Fruit fly (Drosophila melanogaster): Measurements from ENCODE around the gene Rab3-GEF.

Gene Rab3-GEF

dm6 chrX:15063404-15064062, 25.9 kb upstream of the Rab3-GEF start, which contains the start of the genes hiw and ND-B18:
TSS of gene hiw (minus strand) at chrX:15063429.
TSS of gene ND-B18 (plus strand) at chrX:15063733.
- TF ChIP-seq CG14711 (tag; optimal IDR thresholded peaks at IDR 0.05) = peak; percentile 37
- TF ChIP-seq cnc (optimal IDR thresholded peaks at IDR 0.05) = no peak
- peak; percentile 67 for TF ChIP-seq tj (GFP tag; optimal IDR thresholded peaks at IDR 0.05)
- peak; percentile 80 for TF ChIP-seq bab1 (GFP tag; optimal IDR thresholded peaks at IDR 0.05)
- TF ChIP-seq Hr96 (GFP tag; optimal IDR thresholded peaks at IDR 0.05) = no peak
- TF ChIP-seq Mnt (GFP tag; optimal IDR thresholded peaks at IDR 0.05) = peak; percentile 53
- peak; percentile 74 for TF ChIP-seq CG1620 (GFP tag; optimal IDR thresholded peaks at IDR 0.05)
- TF ChIP-seq pad (GFP tag; optimal IDR thresholded peaks at IDR 0.05) = peak; percentile 60
- peak; percentile 74 for TF ChIP-seq Crg-1 (GFP tag; optimal IDR thresholded peaks at IDR 0.05)
- TF ChIP-seq Clk (GFP tag; optimal IDR thresholded peaks at IDR 0.05) = no peak
- peak; percentile 17 for TF ChIP-seq CG5204 (GFP tag; optimal IDR thresholded peaks at IDR 0.05)
- no peak for TF ChIP-seq CG12768 (GFP tag; optimal IDR thresholded peaks at IDR 0.05)
- no peak for TF ChIP-seq CG7045 (GFP tag; optimal IDR thresholded peaks at IDR 0.05)
- TF ChIP-seq toe (GFP tag; optimal IDR thresholded peaks at IDR 0.05) = no peak
- TF ChIP-seq cic (GFP tag; optimal IDR thresholded peaks at IDR 0.05) = no peak
- no peak for TF ChIP-seq kay (GFP tag; ENCODE audit: borderline replicate concordance)
- peak; percentile 42 for TF ChIP-seq ovo (GFP tag; optimal IDR thresholded peaks at IDR 0.05)
- no peak for TF ChIP-seq CG33017 (tag; optimal IDR thresholded peaks at IDR 0.05)
- peak; percentile 12 for TF ChIP-seq CG11617 (GFP tag; optimal IDR thresholded peaks at IDR 0.05)
- TF ChIP-seq CG7101 (tag; optimal IDR thresholded peaks at IDR 0.05) = peak; percentile 51

dm6 chrX:15066374-15067057, 23.0 kb upstream of the Rab3-GEF start, which contains the start of the genes opm and dob:
TSS of gene opm (minus strand) at chrX:15066432.
TSS of gene dob (plus strand) at chrX:15067007.
- TF ChIP-seq Mnt (GFP tag; optimal IDR thresholded peaks at IDR 0.05) = peak; percentile 14
- peak; percentile 27 for TF ChIP-seq CG1620 (GFP tag; optimal IDR thresholded peaks at IDR 0.05)
- TF ChIP-seq CG5204 (GFP tag; optimal IDR thresholded peaks at IDR 0.05) = peak; percentile 1
- TF ChIP-seq pad (GFP tag; optimal IDR thresholded peaks at IDR 0.05) = peak; percentile 11
- TF ChIP-seq CG7045 (GFP tag; optimal IDR thresholded peaks at IDR 0.05) = no peak
- TF ChIP-seq CG11617 (GFP tag; optimal IDR thresholded peaks at IDR 0.05) = peak; percentile 22
- TF ChIP-seq kay (GFP tag; ENCODE audit: borderline replicate concordance) = peak; percentile 77
- TF ChIP-seq CG12768 (GFP tag; optimal IDR thresholded peaks at IDR 0.05) = no peak

dm6 chrX:15068537-15068936, 20.9 kb upstream of the Rab3-GEF start:
- TF ChIP-seq cic (GFP tag; optimal IDR thresholded peaks at IDR 0.05) (no peak), CG1620 (GFP tag; optimal IDR thresholded peaks at IDR 0.05) (no peak), CG7101 (tag; optimal IDR thresholded peaks at IDR 0.05) (no peak), CG33017 (tag; optimal IDR thresholded peaks at IDR 0.05) (no peak), Hr96 (GFP tag; optimal IDR thresholded peaks at IDR 0.05) (no peak), tj (GFP tag; optimal IDR thresholded peaks at IDR 0.05) (peak; percentile 15), pad (GFP tag; optimal IDR thresholded peaks at IDR 0.05) (no peak), CG7045 (GFP tag; optimal IDR thresholded peaks at IDR 0.05) (no peak), Crg-1 (GFP tag; optimal IDR thresholded peaks at IDR 0.05) (no peak), cnc (optimal IDR thresholded peaks at IDR 0.05) (no peak), CG5204 (GFP tag; optimal IDR thresholded peaks at IDR 0.05) (no peak), CG12768 (GFP tag; optimal IDR thresholded peaks at IDR 0.05) (peak; percentile 29), kay (GFP tag; ENCODE audit: borderline replicate concordance) (no peak), bab1 (GFP tag; optimal IDR thresholded peaks at IDR 0.05) (no peak), CG11617 (GFP tag; optimal IDR thresholded peaks at IDR 0.05) (no peak), Mnt (GFP tag; optimal IDR thresholded peaks at IDR 0.05) (peak; percentile 19), toe (GFP tag; optimal IDR thresholded peaks at IDR 0.05) (no peak), CG14711 (tag; optimal IDR thresholded peaks at IDR 0.05) (no peak), Clk (GFP tag; optimal IDR thresholded peaks at IDR 0.05) (no peak), ovo (GFP tag; optimal IDR thresholded peaks at IDR 0.05) (no peak)

- peak; percentile 98 for TF ChIP-seq CG12768 (GFP tag; optimal IDR thresholded peaks at IDR 0.05)
- no peak for TF ChIP-seq cnc (optimal IDR thresholded peaks at IDR 0.05)
- TF ChIP-seq ovo (GFP tag; optimal IDR thresholded peaks at IDR 0.05) = peak; percentile 75
- TF ChIP-seq kay (GFP tag; ENCODE audit: borderline replicate concordance) = peak; percentile 95
- peak; percentile 82 for TF ChIP-seq pad (GFP tag; optimal IDR thresholded peaks at IDR 0.05)
- peak; percentile 96 for TF ChIP-seq cic (GFP tag; optimal IDR thresholded peaks at IDR 0.05)
- peak; percentile 98 for TF ChIP-seq bab1 (GFP tag; optimal IDR thresholded peaks at IDR 0.05)
- peak; percentile 89 for TF ChIP-seq CG7045 (GFP tag; optimal IDR thresholded peaks at IDR 0.05)
- peak; percentile 88 for TF ChIP-seq tj (GFP tag; optimal IDR thresholded peaks at IDR 0.05)
- peak; percentile 88 for TF ChIP-seq CG33017 (tag; optimal IDR thresholded peaks at IDR 0.05)
- peak; percentile 88 for TF ChIP-seq Crg-1 (GFP tag; optimal IDR thresholded peaks at IDR 0.05)
- TF ChIP-seq toe (GFP tag; optimal IDR thresholded peaks at IDR 0.05) = peak; percentile 64
- peak; percentile 71 for TF ChIP-seq Clk (GFP tag; optimal IDR thresholded peaks at IDR 0.05)
- peak; percentile 80 for TF ChIP-seq CG1620 (GFP tag; optimal IDR thresholded peaks at IDR 0.05)
- peak; percentile 84 for TF ChIP-seq Mnt (GFP tag; optimal IDR thresholded peaks at IDR 0.05)
- TF ChIP-seq CG14711 (tag; optimal IDR thresholded peaks at IDR 0.05) = peak; percentile 91
- TF ChIP-seq Hr96 (GFP tag; optimal IDR thresholded peaks at IDR 0.05) = peak; percentile 83
- peak; percentile 90 for TF ChIP-seq CG11617 (GFP tag; optimal IDR thresholded peaks at IDR 0.05)
- peak; percentile 66 for TF ChIP-seq CG5204 (GFP tag; optimal IDR thresholded peaks at IDR 0.05)
- peak; percentile 95 for TF ChIP-seq CG7101 (tag; optimal IDR thresholded peaks at IDR 0.05)
Measured at dm6 chrX:15069417-15069896, 20.0 kb upstream of the Rab3-GEF start.

DNA sequence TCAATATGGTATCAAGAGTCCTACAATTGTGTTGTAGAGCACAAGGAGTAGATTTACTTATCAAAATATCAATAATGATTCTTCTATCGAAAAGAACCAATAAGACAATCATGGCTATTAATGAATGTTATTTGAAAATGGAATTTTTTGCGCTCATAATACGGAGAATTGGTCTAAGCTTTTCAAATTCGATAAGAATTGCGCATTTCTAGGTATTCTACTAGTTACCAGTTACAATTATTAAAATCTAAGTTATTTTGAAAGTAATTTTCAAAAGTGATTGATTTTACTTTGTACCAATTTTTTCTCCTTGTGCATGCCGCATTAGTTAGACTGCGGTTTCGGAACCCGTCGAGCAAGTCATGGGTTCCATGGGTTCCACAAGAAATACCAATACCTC, 19.3 kb upstream of the Rab3-GEF start:
- TF ChIP-seq tj (GFP tag; optimal IDR thresholded peaks at IDR 0.05) = no peak
- peak; percentile 0 for TF ChIP-seq kay (GFP tag; ENCODE audit: borderline replicate concordance)
